Worm (Caenorhabditis elegans) whole organism, late embryonic: ENCODE results near the gene Y61A9LA.7.

Experiments
- C08G9.2 ChIP-seq: sonication (generic microtip); optimal IDR thresholded peaks from 2 replicates; lab custom pipeline; 2016; ENCODE audit warnings: mild to moderate bottlenecking, missing genetic modification characterization, moderate library complexity, missing compliant biosample characterization
- C38D4.7 ChIP-seq: fragments of 200-800 bp; sonication (Bioruptor generic); optimal IDR thresholded peaks from 2 replicates; lab custom pipeline; 2018; ENCODE audit warnings: mild to moderate bottlenecking, missing genetic modification characterization, moderate library complexity, missing compliant biosample characterization
- K09A11.1 ChIP-seq: sonication (generic microtip); optimal IDR thresholded peaks from 2 replicates; lab custom pipeline; 2017; ENCODE audit warnings: antibody characterized with exemption, mild to moderate bottlenecking, missing genetic modification characterization, missing compliant biosample characterization; ENCODE audit not compliant: insufficient read depth
- Y22D7AL.16 ChIP-seq: sonication (generic microtip); optimal IDR thresholded peaks from 2 replicates; lab custom pipeline; 2016; ENCODE audit warnings: missing genetic modification characterization, missing compliant biosample characterization
- ama-1 ChIP-seq: fragments of 150-350 bp; optimal IDR thresholded peaks from 2 replicates; lab custom pipeline; 2014
- ceh-14 ChIP-seq: sonication (generic microtip); optimal IDR thresholded peaks from 2 replicates; lab custom pipeline; 2016; ENCODE audit warnings: missing genotype, missing genetic modification characterization, missing compliant biosample characterization
- ceh-18 ChIP-seq: sonication (generic microtip); optimal IDR thresholded peaks from 2 replicates; lab custom pipeline; 2016; ENCODE audit warnings: missing genetic modification characterization, missing compliant biosample characterization
- ceh-19 ChIP-seq: fragments of 200-800 bp; sonication (Bioruptor generic); optimal IDR thresholded peaks from 2 replicates; lab custom pipeline; 2018; ENCODE audit warnings: mild to moderate bottlenecking, missing genetic modification characterization, missing compliant biosample characterization
- ceh-2 ChIP-seq: sonication (generic microtip); optimal IDR thresholded peaks from 2 replicates; lab custom pipeline; 2016; ENCODE audit warnings: missing genotype, missing genetic modification characterization, missing compliant biosample characterization
- ceh-24 ChIP-seq: sonication (generic microtip); optimal IDR thresholded peaks from 2 replicates; lab custom pipeline; 2016; ENCODE audit warnings: mild to moderate bottlenecking, missing genetic modification characterization, missing compliant biosample characterization
- ceh-30 ChIP-seq: fragments of 150-350 bp; optimal IDR thresholded peaks from 2 replicates; lab custom pipeline; 2014; ENCODE audit warnings: missing biosample characterization, missing genetic modification characterization
- ceh-31 ChIP-seq: sonication (generic microtip); optimal IDR thresholded peaks from 2 replicates; lab custom pipeline; 2016; ENCODE audit warnings: missing genetic modification characterization, missing compliant biosample characterization
- ceh-34 ChIP-seq: sonication (generic microtip); optimal IDR thresholded peaks from 2 replicates; lab custom pipeline; 2016; ENCODE audit warnings: mild to moderate bottlenecking, missing genetic modification characterization, missing compliant biosample characterization
- ceh-45 ChIP-seq: fragments of 200-800 bp; sonication (Bioruptor generic); IDR thresholded peaks from 2 replicates; pipeline ENCODE4 v1.3.6; 2022; ENCODE audit warnings: missing genetic modification reagents, missing genetic modification characterization, missing compliant biosample characterization
- ceh-48 ChIP-seq: sonication (generic microtip); optimal IDR thresholded peaks from 2 replicates; lab custom pipeline; 2016; ENCODE audit warnings: missing genetic modification characterization, inconsistent platforms, missing compliant biosample characterization
- ceh-9 ChIP-seq: sonication (generic microtip); optimal IDR thresholded peaks from 2 replicates; lab custom pipeline; 2016; ENCODE audit warnings: mild to moderate bottlenecking, missing genetic modification characterization, inconsistent platforms, missing compliant biosample characterization
- che-1 ChIP-seq: sonication (generic microtip); optimal IDR thresholded peaks from 2 replicates; lab custom pipeline; 2016; ENCODE audit warnings: mild to moderate bottlenecking, missing genetic modification characterization, missing compliant biosample characterization
- dmd-4 ChIP-seq: sonication (generic microtip); optimal IDR thresholded peaks from 2 replicates; lab custom pipeline; 2016; ENCODE audit warnings: borderline replicate concordance, missing genetic modification characterization, missing compliant biosample characterization
- dve-1 ChIP-seq: sonication (generic microtip); optimal IDR thresholded peaks from 2 replicates; lab custom pipeline; 2017; ENCODE audit warnings: antibody characterized with exemption, mild to moderate bottlenecking, missing genetic modification characterization, missing compliant biosample characterization
- elt-2 ChIP-seq: sonication (generic microtip); optimal IDR thresholded peaks from 2 replicates; lab custom pipeline; 2016; ENCODE audit warnings: missing genetic modification reagents, missing genetic modification characterization, missing compliant biosample characterization
- ets-4 ChIP-seq: sonication (generic microtip); optimal IDR thresholded peaks from 2 replicates; lab custom pipeline; 2016; ENCODE audit warnings: missing genetic modification characterization, missing compliant biosample characterization
- eyg-1 ChIP-seq: sonication (generic microtip); optimal IDR thresholded peaks from 2 replicates; lab custom pipeline; 2016; ENCODE audit warnings: missing genotype, missing genetic modification characterization, missing compliant biosample characterization
- fax-1 ChIP-seq: sonication (generic microtip); optimal IDR thresholded peaks from 2 replicates; lab custom pipeline; 2016; ENCODE audit warnings: missing genotype, missing genetic modification characterization, missing compliant biosample characterization
- fkh-6 ChIP-seq: sonication (generic microtip); optimal IDR thresholded peaks from 2 replicates; lab custom pipeline; 2016; ENCODE audit warnings: missing genetic modification characterization, missing compliant biosample characterization
- gmeb-2 ChIP-seq: sonication (generic microtip); optimal IDR thresholded peaks from 2 replicates; lab custom pipeline; 2016; ENCODE audit warnings: missing genetic modification characterization, inconsistent platforms, missing compliant biosample characterization
- hlh-15 ChIP-seq: sonication (generic microtip); optimal IDR thresholded peaks from 2 replicates; lab custom pipeline; 2016; ENCODE audit warnings: missing genetic modification characterization, missing compliant biosample characterization
- hlh-30 ChIP-seq: sonication (generic microtip); optimal IDR thresholded peaks from 2 replicates; lab custom pipeline; 2017; ENCODE audit warnings: antibody characterized with exemption, missing genetic modification characterization, missing compliant biosample characterization; ENCODE audit not compliant: insufficient read depth
- lin-11 ChIP-seq: fragments of 200-800 bp; sonication (Bioruptor generic); optimal IDR thresholded peaks from 2 replicates; lab custom pipeline; 2018; ENCODE audit warnings: mild to moderate bottlenecking, missing genetic modification characterization, missing compliant biosample characterization
- madf-2 ChIP-seq: sonication (generic microtip); optimal IDR thresholded peaks from 2 replicates; lab custom pipeline; 2017; ENCODE audit warnings: missing genetic modification characterization, missing compliant biosample characterization
- mec-3 ChIP-seq: sonication (generic microtip); optimal IDR thresholded peaks from 2 replicates; lab custom pipeline; 2016; ENCODE audit warnings: borderline replicate concordance, missing genetic modification characterization, missing compliant biosample characterization
- nfya-1 ChIP-seq: sonication (generic microtip); optimal IDR thresholded peaks from 2 replicates; lab custom pipeline; 2017; ENCODE audit warnings: missing genetic modification characterization, mild to moderate bottlenecking, missing compliant biosample characterization, antibody characterized with exemption, moderate library complexity
- nhr-11 ChIP-seq: fragments of 150-350 bp; optimal IDR thresholded peaks from 2 replicates; lab custom pipeline; 2014; ENCODE audit warnings: missing biosample characterization, missing genetic modification characterization
- nhr-232 ChIP-seq: sonication (generic microtip); optimal IDR thresholded peaks from 2 replicates; lab custom pipeline; 2016; ENCODE audit warnings: missing genetic modification characterization, missing compliant biosample characterization
- npax-4 ChIP-seq: sonication (generic microtip); optimal IDR thresholded peaks from 2 replicates; lab custom pipeline; 2016; ENCODE audit warnings: missing genetic modification characterization, missing compliant biosample characterization
- odd-2 ChIP-seq: sonication (generic microtip); optimal IDR thresholded peaks from 2 replicates; lab custom pipeline; 2017; ENCODE audit warnings: antibody characterized with exemption, mild to moderate bottlenecking, missing genetic modification characterization, missing compliant biosample characterization
- pat-9 ChIP-seq: fragments of 200-800 bp; sonication (Bioruptor generic); optimal IDR thresholded peaks from 2 replicates; lab custom pipeline; 2018; ENCODE audit warnings: mild to moderate bottlenecking, missing genetic modification characterization, moderate library complexity, missing compliant biosample characterization
- pqm-1 ChIP-seq: sonication (generic microtip); optimal IDR thresholded peaks from 2 replicates; lab custom pipeline; 2016; ENCODE audit warnings: missing genetic modification characterization, missing compliant biosample characterization
- pros-1 ChIP-seq: fragments of 150-350 bp; optimal IDR thresholded peaks from 2 replicates; lab custom pipeline; 2014; ENCODE audit warnings: missing biosample characterization, missing genetic modification reagents, missing genetic modification characterization
- ref-2 ChIP-seq: sonication (generic microtip); optimal IDR thresholded peaks from 2 replicates; lab custom pipeline; 2016; ENCODE audit warnings: missing genetic modification characterization, missing compliant biosample characterization
- rnt-1 ChIP-seq: sonication (generic microtip); optimal IDR thresholded peaks from 2 replicates; lab custom pipeline; 2016; ENCODE audit warnings: missing genetic modification characterization, missing compliant biosample characterization
- sdc-2 ChIP-seq: sonication (generic microtip); optimal IDR thresholded peaks from 2 replicates; lab custom pipeline; 2016; ENCODE audit warnings: missing genotype, missing genetic modification characterization, missing compliant biosample characterization
- sox-4 ChIP-seq: sonication (generic microtip); optimal IDR thresholded peaks from 2 replicates; lab custom pipeline; 2017; ENCODE audit warnings: mild to moderate bottlenecking, missing genetic modification characterization, inconsistent platforms, missing compliant biosample characterization
- syd-9 ChIP-seq: sonication (generic microtip); optimal IDR thresholded peaks from 2 replicates; lab custom pipeline; 2016; ENCODE audit warnings: mild to moderate bottlenecking, missing genetic modification characterization, moderate library complexity, missing compliant biosample characterization
- tbx-7 ChIP-seq: sonication (generic microtip); optimal IDR thresholded peaks from 2 replicates; lab custom pipeline; 2016; ENCODE audit warnings: missing genotype, missing genetic modification characterization, missing compliant biosample characterization
- ttx-3 ChIP-seq: sonication (generic microtip); optimal IDR thresholded peaks from 2 replicates; lab custom pipeline; 2016; ENCODE audit warnings: missing genetic modification reagents, missing genetic modification characterization, missing compliant biosample characterization
- unc-3 ChIP-seq, 2 experiments: fragments of 200-800 bp in 1 of 2; sonication (Bioruptor generic) in 1 of 2; sonication (generic microtip) in 1 of 2; conservative IDR thresholded peaks in 1 of 2; optimal IDR thresholded peaks in 1 of 2; 2 replicates each; pipeline versions ENCODE4 v1.3.6 to Lab custom; 2016 to 2022; ENCODE audit warnings: missing compliant biosample characterization in 2 of 2, missing genetic modification characterization in 2 of 2, missing genetic modification reagents in 1 of 2
- unc-42 ChIP-seq: sonication (generic microtip); optimal IDR thresholded peaks from 2 replicates; lab custom pipeline; 2016; ENCODE audit warnings: missing genotype, missing genetic modification characterization, missing compliant biosample characterization
- unc-55 ChIP-seq: sonication (generic microtip); optimal IDR thresholded peaks from 2 replicates; lab custom pipeline; 2017; ENCODE audit warnings: missing biosample characterization, missing genetic modification reagents, missing genetic modification characterization
- unc-86 ChIP-seq: sonication (generic microtip); optimal IDR thresholded peaks from 2 replicates; lab custom pipeline; 2016; ENCODE audit warnings: missing genetic modification characterization, missing compliant biosample characterization
- ztf-16 ChIP-seq: sonication (generic microtip); optimal IDR thresholded peaks from 2 replicates; lab custom pipeline; 2017; ENCODE audit warnings: missing genetic modification characterization, missing compliant biosample characterization

Y61A9LA.7 gene

ce11 chrV:4527934-4528333 lies 31.7 kb downstream of the Y61A9LA.7 start:
- no peak for TF ChIP-seq gmeb-2 (tag; lab: Kevin White, UChicago)
- TF ChIP-seq ceh-18, result no peak
- TF ChIP-seq eyg-1 (tag; lab: Kevin White, UChicago), result no peak
- TF ChIP-seq unc-55, result no peak
- no peak for TF ChIP-seq pros-1 (tag; lab: Kevin White, UChicago)
- no peak for TF ChIP-seq elt-2 (tag; lab: Kevin White, UChicago)
- no peak for TF ChIP-seq ttx-3

ce11 chrV:4526801-4527425 lies 32.7 kb downstream of the Y61A9LA.7 start:
- TF ChIP-seq C08G9.2 (tag; lab: Kevin White, UChicago), result no peak
- no peak for TF ChIP-seq ceh-45 (GFP tag; lab: Robert Waterston, UW)
- TF ChIP-seq ceh-19 (GFP tag; lab: Kevin White, UChicago), result no peak
- no peak for TF ChIP-seq unc-86 (tag; lab: Kevin White, UChicago)
- peak; percentile 36 for TF ChIP-seq ceh-34 (tag; lab: Kevin White, UChicago)
- TF ChIP-seq unc-3 (GFP tag; conservative IDR thresholded peaks at IDR 0.05; lab: Robert Waterston, UW), result no peak
- TF ChIP-seq unc-3 (tag; optimal IDR thresholded peaks at IDR 0.05; lab: Kevin White, UChicago), result no peak
- no peak for TF ChIP-seq nfya-1 (tag; lab: Kevin White, UChicago)
- TF ChIP-seq ceh-30 (tag; lab: Kevin White, UChicago), result no peak
- TF ChIP-seq ama-1 (lab: Kevin White, UChicago), result no peak
- no peak for TF ChIP-seq pat-9 (tag; lab: Kevin White, UChicago)
- no peak for TF ChIP-seq ceh-24 (tag; lab: Kevin White, UChicago)
- no peak for TF ChIP-seq nhr-11 (tag; lab: Kevin White, UChicago)
- TF ChIP-seq elt-2 (tag; lab: Kevin White, UChicago), result no peak
- TF ChIP-seq dve-1, result no peak
- TF ChIP-seq ceh-2 (tag; lab: Kevin White, UChicago), result peak; percentile 9
- peak; percentile 12 for TF ChIP-seq C38D4.7 (GFP tag; lab: Kevin White, UChicago)
- no peak for TF ChIP-seq eyg-1 (tag; lab: Kevin White, UChicago)
- peak; percentile 22 for TF ChIP-seq unc-42 (tag; lab: Kevin White, UChicago)
- TF ChIP-seq ceh-48, result no peak
- TF ChIP-seq ztf-16 (tag; lab: Kevin White, UChicago), result no peak
- no peak for TF ChIP-seq tbx-7 (tag; lab: Kevin White, UChicago)
- TF ChIP-seq madf-2, result no peak
- TF ChIP-seq ceh-31, result no peak
- TF ChIP-seq hlh-30, result no peak
- TF ChIP-seq syd-9 (tag; lab: Kevin White, UChicago), result no peak
- TF ChIP-seq nhr-232, result no peak
- TF ChIP-seq ets-4, result no peak
- peak; percentile 7 for TF ChIP-seq ceh-14 (tag; lab: Kevin White, UChicago)
- no peak for TF ChIP-seq sdc-2 (tag; lab: Kevin White, UChicago)
- no peak for TF ChIP-seq ceh-9
- no peak for TF ChIP-seq Y22D7AL.16 (tag; lab: Kevin White, UChicago)
- TF ChIP-seq K09A11.1, result no peak
- no peak for TF ChIP-seq che-1 (tag; lab: Kevin White, UChicago)
- TF ChIP-seq hlh-15 (tag; lab: Kevin White, UChicago), result no peak
- peak; percentile 1 for TF ChIP-seq ref-2 (tag; lab: Kevin White, UChicago)
- TF ChIP-seq sox-4 (tag; lab: Kevin White, UChicago), result no peak
- TF ChIP-seq fax-1 (tag; lab: Kevin White, UChicago), result no peak
- TF ChIP-seq fkh-6 (tag; lab: Kevin White, UChicago), result no peak
- no peak for TF ChIP-seq pqm-1 (tag; lab: Kevin White, UChicago)
- TF ChIP-seq lin-11 (tag; lab: Kevin White, UChicago), result no peak
- TF ChIP-seq npax-4 (tag; lab: Kevin White, UChicago), result no peak
- TF ChIP-seq dmd-4 (tag; lab: Kevin White, UChicago), result peak; percentile 17
- TF ChIP-seq ceh-18, result peak; percentile 49
- TF ChIP-seq mec-3 (tag; lab: Kevin White, UChicago), result no peak
- TF ChIP-seq rnt-1 (tag; lab: Kevin White, UChicago), result no peak
- no peak for TF ChIP-seq odd-2 (tag; lab: Kevin White, UChicago)
- TF ChIP-seq gmeb-2 (tag; lab: Kevin White, UChicago), result no peak
- no peak for TF ChIP-seq pros-1 (tag; lab: Kevin White, UChicago)
